Worm (Caenorhabditis elegans) whole organism, late embryonic: ENCODE results near the gene chil-14.

ENCODE experiments used
- ama-1 ChIP-seq: fragments of 150-350 bp; optimal IDR thresholded peaks from 2 replicates; lab custom pipeline; 2014
- ceh-19 ChIP-seq: fragments of 200-800 bp; sonication (Bioruptor generic); optimal IDR thresholded peaks from 2 replicates; lab custom pipeline; 2018; ENCODE audit warnings: mild to moderate bottlenecking, missing genetic modification characterization, missing compliant biosample characterization
- ceh-34 ChIP-seq: sonication (generic microtip); optimal IDR thresholded peaks from 2 replicates; lab custom pipeline; 2016; ENCODE audit warnings: mild to moderate bottlenecking, missing genetic modification characterization, missing compliant biosample characterization
- ceh-9 ChIP-seq: sonication (generic microtip); optimal IDR thresholded peaks from 2 replicates; lab custom pipeline; 2016; ENCODE audit warnings: mild to moderate bottlenecking, missing genetic modification characterization, inconsistent platforms, missing compliant biosample characterization
- dve-1 ChIP-seq: sonication (generic microtip); optimal IDR thresholded peaks from 2 replicates; lab custom pipeline; 2017; ENCODE audit warnings: antibody characterized with exemption, mild to moderate bottlenecking, missing genetic modification characterization, missing compliant biosample characterization
- fax-1 ChIP-seq: sonication (generic microtip); optimal IDR thresholded peaks from 2 replicates; lab custom pipeline; 2016; ENCODE audit warnings: missing genotype, missing genetic modification characterization, missing compliant biosample characterization
- fkh-10 ChIP-seq: fragments of 150-350 bp; optimal IDR thresholded peaks from 2 replicates; lab custom pipeline; 2014; ENCODE audit warnings: missing biosample characterization, missing genetic modification reagents, missing genetic modification characterization
- gmeb-2 ChIP-seq: sonication (generic microtip); optimal IDR thresholded peaks from 2 replicates; lab custom pipeline; 2016; ENCODE audit warnings: missing genetic modification characterization, inconsistent platforms, missing compliant biosample characterization
- hlh-13 ChIP-seq: fragments of 200-800 bp; sonication (Bioruptor generic); optimal IDR thresholded peaks from 2 replicates; lab custom pipeline; 2018; ENCODE audit warnings: mild to moderate bottlenecking, missing genetic modification characterization, missing compliant biosample characterization
- madf-2 ChIP-seq: sonication (generic microtip); optimal IDR thresholded peaks from 2 replicates; lab custom pipeline; 2017; ENCODE audit warnings: missing genetic modification characterization, missing compliant biosample characterization
- nfya-1 ChIP-seq: sonication (generic microtip); optimal IDR thresholded peaks from 2 replicates; lab custom pipeline; 2017; ENCODE audit warnings: missing genetic modification characterization, mild to moderate bottlenecking, missing compliant biosample characterization, antibody characterized with exemption, moderate library complexity
- pat-9 ChIP-seq: fragments of 200-800 bp; sonication (Bioruptor generic); optimal IDR thresholded peaks from 2 replicates; lab custom pipeline; 2018; ENCODE audit warnings: mild to moderate bottlenecking, missing genetic modification characterization, moderate library complexity, missing compliant biosample characterization
- pax-1 ChIP-seq: fragments of 150-350 bp; optimal IDR thresholded peaks from 2 replicates; lab custom pipeline; 2014; ENCODE audit warnings: missing biosample characterization, missing genetic modification characterization
- pha-4 ChIP-seq: fragments of 150-350 bp; optimal IDR thresholded peaks from 2 replicates; lab custom pipeline; 2018; ENCODE audit warnings: missing biosample characterization, missing genetic modification reagents, missing genetic modification characterization

DNA sequence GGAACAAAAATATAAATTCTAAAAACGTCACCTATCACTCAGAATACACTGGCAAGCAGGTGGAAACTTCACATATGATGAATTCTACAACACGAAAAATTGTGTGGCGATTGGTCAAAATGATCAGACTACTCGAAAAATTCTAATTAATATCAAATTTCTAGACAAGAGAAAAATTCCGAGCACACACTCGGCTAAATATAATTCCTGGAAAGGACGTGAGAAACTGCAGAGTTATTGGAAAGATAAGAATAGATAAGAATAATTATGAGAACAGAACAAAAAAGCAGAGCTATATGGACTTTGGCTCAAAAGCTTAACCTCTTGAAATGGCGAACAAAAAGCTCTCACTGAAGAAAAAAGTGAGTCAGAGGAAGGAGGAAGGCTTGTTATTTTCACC is 32.4 kb downstream of the chil-14 start:
- TF ChIP-seq pha-4 (no peak), hlh-13 (no peak), ceh-9 (tag; lab: Kevin White, UChicago) (no peak), gmeb-2 (tag; lab: Kevin White, UChicago) (no peak), fkh-10 (GFP tag; lab: Kevin White, UChicago) (no peak), pax-1 (no peak), fax-1 (no peak), ama-1 (lab: Kevin White, UChicago) (no peak), madf-2 (tag; lab: Kevin White, UChicago) (no peak), ceh-19 (GFP tag; lab: Kevin White, UChicago) (no peak), dve-1 (tag; lab: Kevin White, UChicago) (no peak), nfya-1 (no peak), ceh-34 (tag; lab: Kevin White, UChicago) (no peak), pat-9 (tag; lab: Kevin White, UChicago) (no peak)
